Fruit fly (Drosophila melanogaster) whole organism, embryonic: ENCODE data around the gene CG6938.

Experiments
- CG42726 ChIP-seq: fragments of 200-800 bp; sonication (Bioruptor generic); IDR thresholded peaks from 2 replicates; pipeline ENCODE4 v1.3.6; 2022; ENCODE audit warnings: missing biosample characterization, missing genetic modification characterization; ENCODE audit not compliant: partially characterized antibody
- CG4282 ChIP-seq: fragments of 200-800 bp; sonication (Bioruptor generic); optimal IDR thresholded peaks from 2 replicates; lab custom pipeline; 2016; ENCODE audit warnings: missing biosample characterization, missing genetic modification characterization
- Dbx ChIP-seq: fragments of 200-800 bp; sonication (Bioruptor generic); IDR thresholded peaks from 3 replicates; pipeline ENCODE4 v1.3.6; 2022; ENCODE audit warnings: missing biosample characterization, missing genetic modification characterization
- psq ChIP-seq: fragments of 200-800 bp; sonication (Bioruptor generic); optimal IDR thresholded peaks from 2 replicates; lab custom pipeline; 2017; ENCODE audit warnings: missing biosample characterization, missing genetic modification characterization
- pum ChIP-seq: fragments of 200-800 bp; sonication (Bioruptor generic); optimal IDR thresholded peaks from 2 replicates; lab custom pipeline; 2016; ENCODE audit warnings: missing biosample characterization, missing genetic modification characterization

DNA sequence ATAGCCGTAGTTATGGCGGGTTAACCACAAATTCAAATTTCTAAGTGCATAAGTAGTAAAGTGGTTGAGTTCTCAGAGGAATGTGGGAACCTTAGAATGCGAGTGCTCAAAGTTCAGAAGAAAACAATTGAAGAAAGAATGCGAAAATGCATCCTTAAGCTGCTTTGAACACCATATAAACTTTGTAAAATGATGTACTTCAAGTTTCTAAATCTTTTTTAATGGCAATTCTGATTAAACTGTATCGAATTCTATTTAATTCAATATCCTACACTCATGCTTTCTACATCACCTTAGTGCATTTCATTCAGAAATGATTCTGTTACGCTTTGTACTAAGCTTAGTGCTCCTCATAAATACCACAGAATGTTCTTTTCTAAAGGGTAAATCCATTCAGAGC lies 47.6 kb downstream of the CG6938 start, which contains the start of gene CG43993:
- TF ChIP-seq psq (GFP tag; lab: Kevin White, UChicago) (no peak), CG42726 (no peak), CG4282 (GFP tag; lab: Kevin White, UChicago) (no peak), Dbx (no peak), pum (GFP tag; lab: Kevin White, UChicago) (no peak)
